Worm (Caenorhabditis elegans): ENCODE data around the gene F36D3.1.

DNA sequence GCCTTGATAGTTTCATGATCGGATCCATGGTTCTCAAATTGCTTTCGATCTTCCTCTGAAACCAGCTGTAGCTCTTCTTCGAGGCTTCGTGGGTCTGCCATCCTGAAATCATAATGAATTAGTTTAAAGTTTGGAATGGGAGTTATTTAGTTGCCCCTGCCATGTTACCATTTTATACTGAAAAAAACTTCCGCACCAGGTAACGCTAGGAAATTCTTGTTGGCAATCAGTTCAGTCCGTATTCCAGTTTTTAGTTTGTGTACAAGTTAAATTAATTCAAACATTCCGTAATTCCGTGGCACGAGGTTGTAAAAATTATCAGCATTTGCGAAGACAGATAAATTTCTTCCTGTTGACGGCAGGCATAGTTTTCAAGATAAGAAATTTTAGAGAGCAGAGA, 11.7 kb upstream of the F36D3.1 start, which contains the start of gene Y32B12A.5:
- TF ChIP-seq nhr-11 (tag; optimal IDR thresholded peaks at IDR 0.05) (no peak), ceh-82 (tag; optimal IDR thresholded peaks at IDR 0.05) (no peak), efl-3 (GFP tag; optimal IDR thresholded peaks at IDR 0.05) (no peak)
